Worm (Caenorhabditis elegans) whole organism, midembryonic: ENCODE data around the gene hsp-60.

Source experiments
- T22C8.4 ChIP-seq: fragments of 200-800 bp; sonication (Bioruptor generic); IDR thresholded peaks from 2 replicates; pipeline ENCODE4 v1.3.6; 2022; ENCODE audit warnings: missing genetic modification characterization, missing compliant biosample characterization
- cog-1 ChIP-seq: sonication (generic microtip); optimal IDR thresholded peaks from 2 replicates; lab custom pipeline; 2016; ENCODE audit warnings: missing genetic modification characterization, missing compliant biosample characterization
- flt-1 ChIP-seq: fragments of 200-800 bp; sonication (Bioruptor generic); IDR thresholded peaks from 2 replicates; pipeline ENCODE4 v1.3.6; 2022; ENCODE audit warnings: missing genetic modification characterization, missing compliant biosample characterization
- klf-2 ChIP-seq: fragments of 200-800 bp; sonication (Bioruptor generic); conservative IDR thresholded peaks from 2 replicates; pipeline ENCODE4 v1.3.6; 2022; ENCODE audit warnings: missing genetic modification reagents, missing genetic modification characterization, missing compliant biosample characterization
- med-1 ChIP-seq: sonication (generic microtip); optimal IDR thresholded peaks from 2 replicates; lab custom pipeline; 2017; ENCODE audit warnings: missing genetic modification characterization, mild to moderate bottlenecking, missing compliant biosample characterization, antibody characterized with exemption, missing genetic modification reagents; ENCODE audit not compliant: insufficient read depth
- ztf-29 ChIP-seq: fragments of 200-800 bp; sonication (Bioruptor generic); IDR thresholded peaks from 2 replicates; pipeline ENCODE4 v1.3.6; 2022; ENCODE audit warnings: missing genetic modification reagents, missing genetic modification characterization, missing compliant biosample characterization

ce11 chrIII:1584216-1584715 is 35.3 kb upstream of the hsp-60 start:
- TF ChIP-seq flt-1 (no peak), med-1 (GFP tag; lab: Kevin White, UChicago) (no peak), cog-1 (tag; lab: Kevin White, UChicago) (no peak), klf-2 (no peak), ztf-29 (GFP tag; lab: Robert Waterston, UW) (no peak), T22C8.4 (no peak; the same call in 1 of the 2 replicates)
